Fruit fly (Drosophila melanogaster) whole organism, pupa: ENCODE measurements around the gene SclA.

ENCODE experiments used
- CG10348 ChIP-seq: fragments of 200-800 bp; sonication (Bioruptor generic); IDR thresholded peaks from 2 replicates; pipeline ENCODE4 v1.3.6; 2022; ENCODE audit warnings: missing biosample characterization, missing genetic modification characterization
- CG12605 ChIP-seq: fragments of 200-800 bp; sonication (Bioruptor generic); IDR thresholded peaks from 2 replicates; pipeline ENCODE4 v1.3.6; 2022; ENCODE audit warnings: missing biosample characterization, missing genetic modification characterization
- CG13204 ChIP-seq: fragments of 200-800 bp; sonication (Bioruptor generic); optimal IDR thresholded peaks from 2 replicates; lab custom pipeline; 2018; ENCODE audit warnings: missing biosample characterization, mild to moderate bottlenecking, missing genetic modification characterization, moderate library complexity
- CG14655 ChIP-seq: fragments of 200-800 bp; sonication (Bioruptor generic); optimal IDR thresholded peaks from 3 replicates; lab custom pipeline; 2017; ENCODE audit warnings: mild to moderate bottlenecking, missing biosample characterization, missing genetic modification reagents, missing genetic modification characterization
- CG4496 ChIP-seq: fragments of 200-800 bp; sonication (Bioruptor generic); IDR thresholded peaks from 3 replicates; pipeline ENCODE4 v1.3.6; 2022; ENCODE audit warnings: missing biosample characterization, missing genetic modification characterization
- CG8159 ChIP-seq: fragments of 200-800 bp; sonication (Bioruptor generic); optimal IDR thresholded peaks from 3 replicates; lab custom pipeline; 2018; ENCODE audit warnings: missing biosample characterization, mild to moderate bottlenecking, missing genetic modification characterization, moderate library complexity
- D1 ChIP-seq: fragments of 200-800 bp; sonication (Bioruptor generic); optimal IDR thresholded peaks from 2 replicates; lab custom pipeline; 2018; ENCODE audit warnings: missing biosample characterization, mild to moderate bottlenecking, missing genetic modification characterization, moderate library complexity
- EcR ChIP-seq: fragments of 200-800 bp; sonication (Bioruptor generic); optimal IDR thresholded peaks from 3 replicates; lab custom pipeline; 2019; ENCODE audit warnings: missing biosample characterization, missing genetic modification characterization, mild to moderate bottlenecking, moderate library complexity, missing genetic modification reagents
- Pif1A ChIP-seq: fragments of 200-800 bp; sonication (Bioruptor generic); optimal IDR thresholded peaks from 3 replicates; lab custom pipeline; 2016; ENCODE audit warnings: missing biosample characterization, missing genetic modification characterization
- fd96Ca ChIP-seq: fragments of 200-800 bp; sonication (Bioruptor generic); IDR thresholded peaks from 3 replicates; pipeline ENCODE4 v1.3.6; 2022; ENCODE audit warnings: missing biosample characterization, missing genetic modification characterization
- rn ChIP-seq: fragments of 200-800 bp; sonication (Bioruptor generic); IDR thresholded peaks from 2 replicates; pipeline ENCODE4 v1.3.6; 2022; ENCODE audit warnings: missing biosample characterization, missing genetic modification characterization

DNA sequence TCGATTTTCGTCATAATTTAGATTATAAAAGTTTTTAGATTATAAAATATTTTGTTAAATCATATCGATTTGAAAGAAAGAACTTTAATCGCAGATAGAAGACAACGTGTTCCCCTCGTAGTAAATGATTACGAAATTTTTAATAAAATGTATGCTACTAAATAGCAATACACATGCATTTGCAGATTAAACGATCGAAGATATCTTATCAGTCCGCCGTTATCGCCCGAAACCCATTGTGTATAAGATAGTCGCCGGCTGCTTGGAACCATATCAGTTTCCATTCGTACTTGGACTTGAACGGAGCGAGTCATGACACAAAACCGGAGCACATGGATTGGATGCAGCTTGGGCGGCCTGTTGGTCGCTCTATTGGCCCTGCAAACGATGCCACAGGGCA, 38.3 kb upstream of the SclA start:
- no peak for TF ChIP-seq CG13204 (GFP tag; lab: Kevin White, UChicago)
- TF ChIP-seq rn, result no peak
- no peak for TF ChIP-seq EcR
- TF ChIP-seq D1 (tag; lab: Kevin White, UChicago), result no peak
- TF ChIP-seq CG10348 (GFP tag; lab: Robert Waterston, UW), result no peak
- no peak for TF ChIP-seq CG4496 (GFP tag; lab: Robert Waterston, UW)
- TF ChIP-seq Pif1A, result no peak
- TF ChIP-seq CG8159, result no peak
- no peak for TF ChIP-seq CG12605
- TF ChIP-seq fd96Ca (GFP tag; lab: Robert Waterston, UW), result no peak
- TF ChIP-seq CG14655, result no peak
